Worm (Caenorhabditis elegans) whole organism, L1 larva: ENCODE results near the gene W04E12.2.

Source experiments
- aha-1 ChIP-seq: fragments of 150-350 bp; optimal IDR thresholded peaks from 2 replicates; lab custom pipeline; 2014; ENCODE audit warnings: missing biosample characterization, missing genetic modification characterization
- elt-3 ChIP-seq, 6 experiments: fragments of 150-350 bp in 1 of 6; sonication (generic microtip); optimal IDR thresholded peaks; 2 replicates each; lab custom pipeline; 2017 to 2018; ENCODE audit warnings: missing biosample characterization in 6 of 6, missing genetic modification characterization in 6 of 6, inconsistent platforms in 1 of 6
- ets-5 ChIP-seq: fragments of 200-800 bp; sonication (Bioruptor generic); IDR thresholded peaks from 2 replicates; pipeline ENCODE4 v1.3.6; 2022; ENCODE audit warnings: missing genetic modification characterization, missing compliant biosample characterization
- lin-13 ChIP-seq: fragments of 150-350 bp; optimal IDR thresholded peaks from 2 replicates; lab custom pipeline; 2014; ENCODE audit warnings: missing biosample characterization, missing genetic modification reagents, missing genetic modification characterization
- snu-23 ChIP-seq: sonication (generic microtip); optimal IDR thresholded peaks from 2 replicates; lab custom pipeline; 2016; ENCODE audit warnings: missing genetic modification characterization, missing compliant biosample characterization
- tbx-2 ChIP-seq: sonication (generic microtip); optimal IDR thresholded peaks from 2 replicates; lab custom pipeline; 2016; ENCODE audit warnings: missing genetic modification characterization, missing compliant biosample characterization
- unc-86 ChIP-seq: sonication (generic microtip); optimal IDR thresholded peaks from 2 replicates; lab custom pipeline; 2016; ENCODE audit warnings: missing genetic modification characterization, missing compliant biosample characterization

ce11 chrV:19722881-19723280 is 18.1 kb downstream of the W04E12.2 start:
- no peak for TF ChIP-seq unc-86 (tag; lab: Kevin White, UChicago)
- no peak for TF ChIP-seq snu-23 (GFP tag; lab: Kevin White, UChicago)
- TF ChIP-seq aha-1 (tag; lab: Kevin White, UChicago), result no peak
- TF ChIP-seq elt-3 (tag; optimal IDR thresholded peaks at IDR 0.05; lab: Kevin White, UChicago), result no peak
- peak; percentile 1 for TF ChIP-seq tbx-2 (tag; lab: Kevin White, UChicago)
- no peak for TF ChIP-seq lin-13 (GFP tag; lab: Kevin White, UChicago)
- TF ChIP-seq ets-5, result no peak
